Fruit fly (Drosophila melanogaster): ENCODE data around the gene CG14252.

- TF ChIP-seq CG8478 (optimal IDR thresholded peaks at IDR 0.05) (no peak), CTCF (optimal IDR thresholded peaks at IDR 0.05) (no peak)
Observed at dm6 chr3R:26906034-26906433, 39.3 kb upstream of the CG14252 start.
